Fruit fly (Drosophila melanogaster) whole organism, embryonic: ENCODE measurements around the gene PH4alphaSG2.
A peak's percentile ranks its signal among the peaks of the same experiment; 100 is the strongest.

Source experiments
- Atf6 ChIP-seq: fragments of 200-800 bp; sonication (Bioruptor generic); IDR thresholded peaks from 2 replicates; pipeline ENCODE4 v1.3.6; 2022; ENCODE audit warnings: missing biosample characterization, missing genetic modification characterization
- B-H1 ChIP-seq: fragments of 200-800 bp; sonication (Bioruptor generic); IDR thresholded peaks from 3 replicates; pipeline ENCODE4 v1.3.6; 2022; ENCODE audit warnings: missing biosample characterization, missing genetic modification characterization
- CG10267 ChIP-seq: fragments of 200-800 bp; sonication (Bioruptor generic); optimal IDR thresholded peaks from 2 replicates; lab custom pipeline; 2018; ENCODE audit warnings: missing biosample characterization, mild to moderate bottlenecking, missing genetic modification characterization, moderate library complexity
- CG10979 ChIP-seq: fragments of 200-800 bp; sonication (Bioruptor generic); optimal IDR thresholded peaks from 2 replicates; lab custom pipeline; 2018; ENCODE audit warnings: missing biosample characterization, mild to moderate bottlenecking, missing genetic modification characterization, moderate library complexity
- CG11723 ChIP-seq: fragments of 200-800 bp; sonication (Bioruptor generic); optimal IDR thresholded peaks from 2 replicates; lab custom pipeline; 2017; ENCODE audit warnings: missing biosample characterization, mild to moderate bottlenecking, missing genetic modification characterization
- CG12299 ChIP-seq: fragments of 200-800 bp; sonication (Bioruptor generic); optimal IDR thresholded peaks from 2 replicates; lab custom pipeline; 2018; ENCODE audit warnings: missing biosample characterization, mild to moderate bottlenecking, missing genetic modification characterization
- CG12942 ChIP-seq: fragments of 200-800 bp; sonication (Bioruptor generic); optimal IDR thresholded peaks from 3 replicates; lab custom pipeline; 2016; ENCODE audit warnings: missing biosample characterization, missing genetic modification characterization
- CG14050 ChIP-seq: fragments of 200-800 bp; sonication (Bioruptor generic); IDR thresholded peaks from 3 replicates; pipeline ENCODE4 v1.3.6; 2022; ENCODE audit warnings: missing biosample characterization, missing genetic modification characterization
- CG15696 ChIP-seq: fragments of 200-800 bp; sonication (Bioruptor generic); optimal IDR thresholded peaks from 2 replicates; lab custom pipeline; 2019; ENCODE audit warnings: missing biosample characterization, mild to moderate bottlenecking, missing genetic modification characterization, moderate library complexity
- CG18599 ChIP-seq: fragments of 200-800 bp; sonication (Bioruptor generic); optimal IDR thresholded peaks from 3 replicates; lab custom pipeline; 2017; ENCODE audit warnings: missing biosample characterization, missing genetic modification characterization, mild to moderate bottlenecking, moderate library complexity, missing genetic modification reagents
- CG30431 ChIP-seq: fragments of 200-800 bp; sonication (Bioruptor generic); optimal IDR thresholded peaks from 2 replicates; lab custom pipeline; 2017; ENCODE audit warnings: missing biosample characterization, missing genetic modification characterization
- CG31365 ChIP-seq: fragments of 200-800 bp; sonication (Bioruptor generic); optimal IDR thresholded peaks from 2 replicates; lab custom pipeline; 2018; ENCODE audit warnings: missing biosample characterization, mild to moderate bottlenecking, missing genetic modification characterization
- CG31441 ChIP-seq: fragments of 200-800 bp; sonication (Bioruptor generic); IDR thresholded peaks from 2 replicates; pipeline ENCODE4 v1.3.6; 2022; ENCODE audit warnings: missing biosample characterization, missing genetic modification characterization
- CG3163 ChIP-seq: fragments of 200-800 bp; sonication (Bioruptor generic); optimal IDR thresholded peaks from 3 replicates; lab custom pipeline; 2016; ENCODE audit warnings: missing biosample characterization, missing genetic modification characterization
- CG34376 ChIP-seq: fragments of 200-800 bp; sonication (Bioruptor generic); optimal IDR thresholded peaks from 2 replicates; lab custom pipeline; 2018; ENCODE audit warnings: missing biosample characterization, mild to moderate bottlenecking, missing genetic modification characterization
- CG3726 ChIP-seq: fragments of 200-800 bp; sonication (Bioruptor generic); IDR thresholded peaks from 3 replicates; pipeline ENCODE4, ENCODE4 v1.3.6; 2022; ENCODE audit warnings: missing biosample characterization, missing genetic modification characterization
- CG5180 ChIP-seq: fragments of 200-800 bp; sonication (Bioruptor generic); optimal IDR thresholded peaks from 3 replicates; lab custom pipeline; 2017; ENCODE audit warnings: missing biosample characterization, missing genetic modification characterization, mild to moderate bottlenecking, moderate library complexity, missing genetic modification reagents
- CG6272 ChIP-seq: fragments of 200-800 bp; sonication (Bioruptor generic); IDR thresholded peaks from 2 replicates; pipeline ENCODE4 v1.3.6; 2022; ENCODE audit warnings: missing biosample characterization, missing genetic modification characterization
- CG6765 ChIP-seq: fragments of 200-800 bp; sonication (Bioruptor generic); optimal IDR thresholded peaks from 3 replicates; lab custom pipeline; 2017; ENCODE audit warnings: missing biosample characterization, mild to moderate bottlenecking, missing genetic modification characterization
- CG9876 ChIP-seq: fragments of 200-800 bp; sonication (Bioruptor generic); optimal IDR thresholded peaks from 2 replicates; lab custom pipeline; 2016; ENCODE audit warnings: missing biosample characterization, missing genetic modification characterization
- Doc2 ChIP-seq: fragments of 200-800 bp; sonication (Bioruptor generic); IDR thresholded peaks from 2 replicates; pipeline ENCODE4 v1.3.6; 2022; ENCODE audit warnings: missing biosample characterization, missing genetic modification characterization
- Dp ChIP-seq: fragments of 200-800 bp; sonication (Bioruptor generic); optimal IDR thresholded peaks from 2 replicates; lab custom pipeline; 2018; ENCODE audit warnings: missing biosample characterization, mild to moderate bottlenecking, missing genetic modification characterization, moderate library complexity
- Fer1 ChIP-seq: fragments of 200-800 bp; sonication (Bioruptor generic); optimal IDR thresholded peaks from 2 replicates; lab custom pipeline; 2017; ENCODE audit warnings: missing biosample characterization, mild to moderate bottlenecking, missing genetic modification characterization
- HHEX ChIP-seq: fragments of 200-800 bp; sonication (Bioruptor generic); optimal IDR thresholded peaks from 3 replicates; lab custom pipeline; 2017; ENCODE audit warnings: missing biosample characterization, mild to moderate bottlenecking, missing genetic modification characterization, missing genetic modification reagents
- Hr78 ChIP-seq, 2 experiments: fragments of 200-800 bp in 1 of 2; fragments of >200 bp in 1 of 2; sonication (Bioruptor generic) in 1 of 2; optimal IDR thresholded peaks; 2 replicates each; lab custom pipeline; 2017 to 2019; ENCODE audit warnings: missing biosample characterization in 2 of 2, missing genetic modification characterization in 2 of 2, mild to moderate bottlenecking in 1 of 2, moderate library complexity in 1 of 2
- Hsf ChIP-seq: fragments of 200-800 bp; sonication (Bioruptor generic); optimal IDR thresholded peaks from 3 replicates; lab custom pipeline; 2016; ENCODE audit warnings: missing biosample characterization, missing genetic modification characterization
- Oaz ChIP-seq: fragments of 200-800 bp; sonication (Bioruptor generic); IDR thresholded peaks from 2 replicates; pipeline ENCODE4 v1.3.6; 2022; ENCODE audit warnings: missing biosample characterization, missing genetic modification characterization
- Oli ChIP-seq: fragments of 200-800 bp; sonication (Bioruptor generic); optimal IDR thresholded peaks from 2 replicates; lab custom pipeline; 2018; ENCODE audit warnings: missing biosample characterization, mild to moderate bottlenecking, missing genetic modification characterization, moderate library complexity
- Stat92E ChIP-seq, 3 experiments: fragments of >200 bp in 2 of 3; fragments of 200-800 bp in 1 of 3; sonication (Bioruptor generic) in 1 of 3; optimal IDR thresholded peaks; 2 replicates each; lab custom pipeline; 2017 to 2019; ENCODE audit warnings: missing biosample characterization in 3 of 3, missing genetic modification characterization in 3 of 3, mild to moderate bottlenecking in 1 of 3, moderate library complexity in 1 of 3
- TFAM ChIP-seq: fragments of 200-800 bp; sonication (Bioruptor generic); optimal IDR thresholded peaks from 2 replicates; lab custom pipeline; 2017; ENCODE audit warnings: missing biosample characterization, missing genetic modification characterization, inconsistent platforms
- Tbp ChIP-seq: fragments of >200 bp; optimal IDR thresholded peaks from 2 replicates; lab custom pipeline; 2018; ENCODE audit warnings: missing biosample characterization, missing genetic modification characterization
- Xbp1 ChIP-seq: fragments of 200-800 bp; sonication (Bioruptor generic); optimal IDR thresholded peaks from 3 replicates; lab custom pipeline; 2016; ENCODE audit warnings: missing biosample characterization, mild to moderate bottlenecking, missing genetic modification characterization
- amos ChIP-seq: fragments of 200-800 bp; sonication (Bioruptor generic); IDR thresholded peaks from 2 replicates; pipeline ENCODE4 v1.3.6; 2022; ENCODE audit warnings: missing biosample characterization, missing genetic modification characterization; ENCODE audit not compliant: partially characterized antibody
- ap ChIP-seq: fragments of 200-800 bp; sonication (Bioruptor generic); IDR thresholded peaks from 2 replicates; pipeline ENCODE4 v1.3.6; 2022; ENCODE audit warnings: missing biosample characterization, missing genetic modification characterization
- bab2 ChIP-seq: fragments of 200-800 bp; sonication (Bioruptor generic); optimal IDR thresholded peaks from 2 replicates; lab custom pipeline; 2016; ENCODE audit warnings: missing biosample characterization, missing genetic modification characterization
- btn ChIP-seq: fragments of 200-800 bp; sonication (Bioruptor generic); optimal IDR thresholded peaks from 2 replicates; lab custom pipeline; 2016; ENCODE audit warnings: missing biosample characterization, missing genetic modification characterization
- chif ChIP-seq, 2 experiments: fragments of 200-800 bp; sonication (Bioruptor generic); optimal IDR thresholded peaks; 3 replicates each; lab custom pipeline; 2016; ENCODE audit warnings: missing biosample characterization in 2 of 2, missing genetic modification characterization in 2 of 2
- chinmo ChIP-seq: fragments of 200-800 bp; sonication (Bioruptor generic); IDR thresholded peaks from 4 replicates; pipeline ENCODE4 v1.3.6; 2022; ENCODE audit warnings: missing biosample characterization, missing genetic modification characterization; ENCODE audit not compliant: partially characterized antibody
- dimm ChIP-seq: fragments of 200-800 bp; sonication (Bioruptor generic); IDR thresholded peaks from 2 replicates; pipeline ENCODE4 v1.3.6; 2022; ENCODE audit warnings: missing biosample characterization, missing genetic modification characterization
- dmrt11E ChIP-seq: fragments of 200-800 bp; sonication (Bioruptor generic); optimal IDR thresholded peaks from 3 replicates; lab custom pipeline; 2018; ENCODE audit warnings: missing biosample characterization, mild to moderate bottlenecking, missing genetic modification characterization, moderate library complexity
- esg ChIP-seq: fragments of 200-800 bp; sonication (Bioruptor generic); conservative IDR thresholded peaks from 2 replicates; pipeline ENCODE4 v1.3.6; 2022; ENCODE audit warnings: missing biosample characterization, missing genetic modification characterization
- gcm ChIP-seq: fragments of 200-800 bp; sonication (Bioruptor generic); optimal IDR thresholded peaks from 2 replicates; lab custom pipeline; 2019; ENCODE audit warnings: missing biosample characterization, mild to moderate bottlenecking, missing genetic modification characterization, moderate library complexity
- grau ChIP-seq: fragments of 200-800 bp; optimal IDR thresholded peaks from 3 replicates; lab custom pipeline; 2019; ENCODE audit warnings: missing biosample characterization, mild to moderate bottlenecking, missing genetic modification characterization, moderate library complexity
- onecut ChIP-seq: fragments of 200-800 bp; sonication (Bioruptor generic); IDR thresholded peaks from 2 replicates; pipeline ENCODE4 v1.3.6; 2022; ENCODE audit warnings: missing biosample characterization, missing genetic modification characterization
- prd ChIP-seq, 3 experiments: fragments of >200 bp in 2 of 3; fragments of 200-800 bp in 1 of 3; sonication (Bioruptor generic) in 1 of 3; optimal IDR thresholded peaks in 2 of 3; IDR thresholded peaks in 1 of 3; 2 replicates in 2 of 3; 3 replicates in 1 of 3; pipeline versions ENCODE4 v1.3.6 to Lab custom; 2017 to 2022; ENCODE audit warnings: missing biosample characterization in 1 of 3, missing genetic modification characterization in 1 of 3
- slbo ChIP-seq: fragments of 200-800 bp; sonication (Bioruptor generic); IDR thresholded peaks from 2 replicates; pipeline ENCODE4 v1.3.6; 2022; ENCODE audit warnings: missing biosample characterization, missing genetic modification characterization
- so ChIP-seq: fragments of 200-800 bp; sonication (Bioruptor generic); IDR thresholded peaks from 3 replicates; pipeline ENCODE4 v1.3.6; 2022; ENCODE audit warnings: missing biosample characterization, missing genetic modification characterization
- ttk ChIP-seq: fragments of 200-800 bp; sonication (Bioruptor generic); IDR thresholded peaks from 2 replicates; pipeline ENCODE4 v2.1.2; 2022; ENCODE audit warnings: missing biosample characterization, missing genetic modification characterization
- tup ChIP-seq: fragments of 200-800 bp; sonication (Bioruptor generic); optimal IDR thresholded peaks from 2 replicates; lab custom pipeline; 2016; ENCODE audit warnings: missing biosample characterization, mild to moderate bottlenecking, missing genetic modification characterization, moderate library complexity

Gene PH4alphaSG2

dm6 chr3R:30461608-30462243 lies 28.1 kb upstream of the PH4alphaSG2 start (continued):
- TF ChIP-seq prd (optimal IDR thresholded peaks at IDR 0.05; lab: Kevin White, UChicago) = no peak
- peak; percentile 60 for TF ChIP-seq prd (GFP tag; IDR thresholded peaks at IDR 0.05; lab: Robert Waterston, UW)
- TF ChIP-seq CG10979 (tag; lab: Kevin White, UChicago) = peak; percentile 26
- TF ChIP-seq CG18599 (GFP tag; lab: Kevin White, UChicago) = peak; percentile 16
- TF ChIP-seq CG10267 (tag; lab: Kevin White, UChicago) = peak; percentile 30
- no peak; the same call in 1 of the 2 replicates for TF ChIP-seq Atf6 (GFP tag; lab: Robert Waterston, UW)
- no peak for TF ChIP-seq bab2
- no peak for TF ChIP-seq CG5180 (GFP tag; lab: Kevin White, UChicago)
- TF ChIP-seq CG31441 (GFP tag; lab: Robert Waterston, UW) = peak; percentile 56
- no peak for TF ChIP-seq CG11723
- no peak for TF ChIP-seq amos (GFP tag; lab: Robert Waterston, UW)
- TF ChIP-seq CG12299 = no peak
- TF ChIP-seq tup = no peak
- no peak for TF ChIP-seq Hr78 (GFP tag; optimal IDR thresholded peaks at IDR 0.05; lab: Kevin White, UChicago)
- TF ChIP-seq HHEX (GFP tag; lab: Kevin White, UChicago) = peak; percentile 15
- TF ChIP-seq chif (GFP tag; optimal IDR thresholded peaks at IDR 0.05; lab: Kevin White, UChicago) = no peak
- TF ChIP-seq Hsf (GFP tag; lab: Kevin White, UChicago) = no peak
- TF ChIP-seq CG6765 = no peak
- peak; percentile 18 for TF ChIP-seq Oli
- TF ChIP-seq CG14050 (GFP tag; lab: Robert Waterston, UW) = peak; percentile 18; the same call in 1 of the 3 replicates
- peak; percentile 15; the same call in 1 of the 3 replicates for TF ChIP-seq B-H1 (GFP tag; lab: Robert Waterston, UW)
- no peak for TF ChIP-seq CG34376 (GFP tag; lab: Kevin White, UChicago)
- TF ChIP-seq CG12942 (GFP tag; lab: Kevin White, UChicago) = no peak
- TF ChIP-seq CG3726 (GFP tag; lab: Robert Waterston, UW) = no peak
- peak; percentile 3 for TF ChIP-seq CG15696 (tag; lab: Kevin White, UChicago)
- peak; percentile 15 for TF ChIP-seq gcm (GFP tag; lab: Kevin White, UChicago)
- TF ChIP-seq Tbp (GFP tag; lab: Kevin White, UChicago) = no peak
- no peak for TF ChIP-seq CG3163 (GFP tag; lab: Kevin White, UChicago)
- 0 out of 4 replicates have a peak, but pooled peaks have one; percentile 12 for TF ChIP-seq chinmo
- TF ChIP-seq ttk = no peak
- peak; percentile 35 for TF ChIP-seq Fer1 (GFP tag; lab: Kevin White, UChicago)
- TF ChIP-seq ap (GFP tag; lab: Robert Waterston, UW) = no peak
- TF ChIP-seq grau = peak; percentile 38
- TF ChIP-seq Doc2 (GFP tag; lab: Robert Waterston, UW) = no peak
- TF ChIP-seq slbo (GFP tag; lab: Robert Waterston, UW) = peak; percentile 59
- no peak; the same call in 2 of the 3 replicates for TF ChIP-seq so (GFP tag; lab: Robert Waterston, UW)
- no peak for TF ChIP-seq TFAM (GFP tag; lab: Kevin White, UChicago)
- no peak for TF ChIP-seq onecut
- no peak for TF ChIP-seq CG6272 (GFP tag; lab: Robert Waterston, UW)
- TF ChIP-seq CG9876 (GFP tag; lab: Kevin White, UChicago) = no peak
- peak; percentile 32 for TF ChIP-seq dmrt11E (tag; lab: Kevin White, UChicago)
- peak; percentile 19 for TF ChIP-seq Xbp1 (GFP tag; lab: Kevin White, UChicago)
- TF ChIP-seq CG30431 (GFP tag; lab: Kevin White, UChicago) = no peak
- TF ChIP-seq Stat92E (GFP tag; optimal IDR thresholded peaks at IDR 0.05; lab: Kevin White, UChicago) = no peak
- no peak for TF ChIP-seq esg (GFP tag; lab: Robert Waterston, UW)
- no peak for TF ChIP-seq CG31365 (tag; lab: Kevin White, UChicago)
- TF ChIP-seq btn (GFP tag; lab: Kevin White, UChicago) = no peak
- no peak for TF ChIP-seq Dp (GFP tag; lab: Kevin White, UChicago)
- no peak for TF ChIP-seq dimm (GFP tag; lab: Robert Waterston, UW)
- 0 out of 2 replicates have a peak, but pooled peaks have one; percentile 8 for TF ChIP-seq Oaz (GFP tag; lab: Robert Waterston, UW)
